Worm (Caenorhabditis elegans): ENCODE measurements around the gene obr-2.

ce11 chrV:14979937-14980336 is 34.1 kb downstream of the obr-2 start, which contains the start of gene xbx-1:
- TF ChIP-seq W03F9.2 (tag; optimal IDR thresholded peaks at IDR 0.05) (no peak), dao-5 (tag; optimal IDR thresholded peaks at IDR 0.05) (no peak), him-1 (tag; optimal IDR thresholded peaks at IDR 0.05) (no peak)
